Worm (Caenorhabditis elegans): ENCODE data around the gene srh-179.

The srh-179 gene

DNA sequence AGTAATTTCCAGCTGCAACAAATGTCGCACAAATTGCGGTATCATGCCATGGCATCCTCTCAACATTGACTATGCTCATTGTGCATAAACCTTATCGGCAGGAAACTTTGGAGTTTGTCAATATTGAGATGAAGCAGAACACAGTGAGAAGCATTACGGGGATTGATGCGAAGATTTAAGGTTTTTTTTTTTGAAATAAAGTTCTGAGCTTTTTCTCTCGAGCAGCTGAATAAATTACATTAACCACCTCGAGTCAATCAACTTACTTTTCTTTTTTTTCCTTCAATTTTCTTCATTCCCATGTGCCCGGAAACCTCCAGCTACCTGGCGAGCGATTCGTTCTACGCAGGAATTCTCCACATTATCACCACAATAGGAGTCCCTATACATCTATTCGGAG lies at the start of gene srh-179:
TSS of gene srh-179 (plus strand) at position 301 of the 400 bp plus-strand sequence.
- TF ChIP-seq elt-3 (tag; optimal IDR thresholded peaks at IDR 0.05) (no peak), vab-15 (tag; optimal IDR thresholded peaks at IDR 0.05) (no peak), lsy-2 (tag; optimal IDR thresholded peaks at IDR 0.05) (no peak), nhr-28 (tag; optimal IDR thresholded peaks at IDR 0.05) (no peak), aly-2 (tag; optimal IDR thresholded peaks at IDR 0.05) (no peak), fkh-10 (GFP tag; optimal IDR thresholded peaks at IDR 0.05) (no peak), nhr-77 (tag; optimal IDR thresholded peaks at IDR 0.05) (no peak), nhr-20 (tag; optimal IDR thresholded peaks at IDR 0.05) (no peak), nhr-84 (tag; optimal IDR thresholded peaks at IDR 0.05) (no peak), C04F5.9 (tag; optimal IDR thresholded peaks at IDR 0.05) (no peak), alr-1 (tag; optimal IDR thresholded peaks at IDR 0.05; ENCODE audit: borderline replicate concordance) (no peak), fkh-8 (tag; optimal IDR thresholded peaks at IDR 0.05) (no peak), isw-1 (GFP tag; IDR thresholded peaks at IDR 0.05) (no peak), snu-23 (GFP tag; optimal IDR thresholded peaks at IDR 0.05) (no peak), unc-130 (tag; optimal IDR thresholded peaks at IDR 0.05) (no peak), lin-35 (GFP tag; optimal IDR thresholded peaks at IDR 0.05) (no peak), tbx-2 (tag; optimal IDR thresholded peaks at IDR 0.05) (no peak), skn-1 (tag; optimal IDR thresholded peaks at IDR 0.05) (no peak)

DNA sequence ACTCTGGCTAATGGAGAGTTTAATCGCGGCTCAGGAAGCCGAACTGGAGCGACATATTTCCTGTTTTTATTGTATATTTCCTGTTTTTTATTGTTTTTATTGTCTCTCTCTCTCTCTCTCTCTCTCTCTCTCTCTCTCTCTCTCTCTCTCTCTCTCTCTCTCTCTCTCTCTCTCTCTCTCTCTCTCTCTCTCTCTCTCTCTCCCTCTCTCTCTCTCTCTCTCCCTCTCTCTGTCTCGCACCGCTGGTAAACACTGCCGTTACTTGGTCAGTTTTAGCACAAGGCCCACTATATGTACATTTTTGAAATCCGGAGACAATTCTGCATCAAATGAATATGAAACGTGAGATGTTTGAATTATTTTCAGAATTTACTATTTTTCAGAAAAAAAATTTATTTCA lies 45.4 kb upstream of the srh-179 start:
- TF ChIP-seq nhr-76 (tag; optimal IDR thresholded peaks at IDR 0.05) = no peak
- TF ChIP-seq zip-4 (GFP tag; optimal IDR thresholded peaks at IDR 0.05) = no peak
- TF ChIP-seq nhr-71 (tag; optimal IDR thresholded peaks at IDR 0.05) = no peak
- TF ChIP-seq nhr-77 (tag; optimal IDR thresholded peaks at IDR 0.05) = no peak

DNA sequence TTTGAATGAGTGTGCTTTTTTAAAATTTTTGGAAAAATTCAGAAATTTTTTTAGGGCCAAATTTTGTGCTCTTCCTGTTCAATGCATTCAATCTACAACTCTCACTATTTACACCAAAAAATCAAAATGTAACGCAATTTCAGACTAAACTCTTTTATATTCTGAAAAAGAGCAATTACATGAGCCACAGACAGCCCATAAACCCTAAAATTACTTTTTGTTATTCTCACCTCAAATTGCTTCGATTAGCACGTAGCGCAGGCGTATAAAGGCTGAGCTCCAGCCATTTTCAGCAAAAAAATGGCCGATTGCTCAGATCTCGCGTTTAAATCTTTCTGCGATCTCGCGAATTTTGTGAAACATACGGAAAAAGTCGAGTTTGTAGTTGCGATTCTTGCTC lies 44.7 kb upstream of the srh-179 start, which contains the start of gene srw-82:
TSS of gene srw-82 (plus strand) at position 301 of the 400 bp plus-strand sequence.
- TF ChIP-seq nhr-77 (tag; optimal IDR thresholded peaks at IDR 0.05) (no peak), ets-5 (GFP tag; IDR thresholded peaks at IDR 0.05) (no peak), pag-3 (tag; optimal IDR thresholded peaks at IDR 0.05; ENCODE audit: borderline replicate concordance, insufficient read depth) (no peak), efl-3 (GFP tag; optimal IDR thresholded peaks at IDR 0.05) (no peak), elt-2 (tag; optimal IDR thresholded peaks at IDR 0.05) (no peak), ceh-8 (GFP tag; optimal IDR thresholded peaks at IDR 0.05) (no peak), elt-3 (tag; optimal IDR thresholded peaks at IDR 0.05) (no peak), zag-1 (tag; optimal IDR thresholded peaks at IDR 0.05) (no peak), lin-13 (GFP tag; optimal IDR thresholded peaks at IDR 0.05) (no peak), mab-9 (GFP tag; IDR thresholded peaks at IDR 0.05) (no peak), hpl-2 (GFP tag; optimal IDR thresholded peaks at IDR 0.05) (no peak)

DNA sequence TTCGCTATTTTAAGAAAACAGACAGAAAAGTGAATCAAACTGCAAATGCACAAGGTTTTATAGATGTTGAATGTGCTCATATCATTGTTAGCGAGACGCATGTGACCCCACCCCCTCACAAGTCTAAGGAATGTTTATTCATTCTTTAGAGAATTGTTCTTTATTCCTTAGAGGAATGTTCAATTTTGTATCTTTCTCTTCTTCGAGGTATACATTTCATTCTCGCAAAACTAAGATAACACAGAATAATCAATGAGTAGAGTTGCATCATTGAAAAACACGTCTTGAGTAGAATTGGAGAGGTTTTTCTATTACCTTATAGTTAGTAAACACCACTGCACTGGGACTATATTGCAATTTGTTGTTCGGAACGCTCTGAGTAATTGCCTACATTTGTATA lies 41.2 kb upstream of the srh-179 start, which contains the start of gene ZK262.20:
TSS of gene ZK262.20 (minus strand) at position 101 of the 400 bp plus-strand sequence.
- no peak for TF ChIP-seq lin-13 (GFP tag; optimal IDR thresholded peaks at IDR 0.05)
- TF ChIP-seq swsn-7 (tag; optimal IDR thresholded peaks at IDR 0.05) = no peak
- TF ChIP-seq nhr-84 (tag; optimal IDR thresholded peaks at IDR 0.05) = no peak
- TF ChIP-seq unc-62 (GFP tag; optimal IDR thresholded peaks at IDR 0.05) = no peak
- TF ChIP-seq C34B4.2 (tag; optimal IDR thresholded peaks at IDR 0.05) = no peak
- no peak for TF ChIP-seq hpl-2 (GFP tag; optimal IDR thresholded peaks at IDR 0.05)
- no peak for TF ChIP-seq lin-15B (tag; optimal IDR thresholded peaks at IDR 0.05)
- no peak for TF ChIP-seq xbp-1 (tag; optimal IDR thresholded peaks at IDR 0.05)
- no peak for TF ChIP-seq mab-9 (GFP tag; IDR thresholded peaks at IDR 0.05)
- no peak for TF ChIP-seq nhr-12 (tag; optimal IDR thresholded peaks at IDR 0.05)
- TF ChIP-seq nhr-28 (tag; optimal IDR thresholded peaks at IDR 0.05) = no peak
- TF ChIP-seq mdl-1 (tag; optimal IDR thresholded peaks at IDR 0.05) = no peak
- TF ChIP-seq C04F5.9 (tag; optimal IDR thresholded peaks at IDR 0.05) = no peak

Measured in whole organism, L1 larva.